Worm (Caenorhabditis elegans) whole organism, midembryonic: ENCODE measurements around the gene rfl-1.

Experiments
- flt-1 ChIP-seq: fragments of 200-800 bp; sonication (Bioruptor generic); IDR thresholded peaks from 2 replicates; pipeline ENCODE4 v1.3.6; 2022; ENCODE audit warnings: missing genetic modification characterization, missing compliant biosample characterization
- klf-2 ChIP-seq: fragments of 200-800 bp; sonication (Bioruptor generic); conservative IDR thresholded peaks from 2 replicates; pipeline ENCODE4 v1.3.6; 2022; ENCODE audit warnings: missing genetic modification reagents, missing genetic modification characterization, missing compliant biosample characterization
- med-1 ChIP-seq: sonication (generic microtip); optimal IDR thresholded peaks from 2 replicates; lab custom pipeline; 2017; ENCODE audit warnings: missing genetic modification characterization, mild to moderate bottlenecking, missing compliant biosample characterization, antibody characterized with exemption, missing genetic modification reagents; ENCODE audit not compliant: insufficient read depth
- ref-1 ChIP-seq: fragments of 200-800 bp; sonication (Bioruptor generic); conservative IDR thresholded peaks from 2 replicates; pipeline ENCODE4 v1.3.6; 2022; ENCODE audit warnings: missing genetic modification reagents, missing genetic modification characterization, missing compliant biosample characterization

DNA sequence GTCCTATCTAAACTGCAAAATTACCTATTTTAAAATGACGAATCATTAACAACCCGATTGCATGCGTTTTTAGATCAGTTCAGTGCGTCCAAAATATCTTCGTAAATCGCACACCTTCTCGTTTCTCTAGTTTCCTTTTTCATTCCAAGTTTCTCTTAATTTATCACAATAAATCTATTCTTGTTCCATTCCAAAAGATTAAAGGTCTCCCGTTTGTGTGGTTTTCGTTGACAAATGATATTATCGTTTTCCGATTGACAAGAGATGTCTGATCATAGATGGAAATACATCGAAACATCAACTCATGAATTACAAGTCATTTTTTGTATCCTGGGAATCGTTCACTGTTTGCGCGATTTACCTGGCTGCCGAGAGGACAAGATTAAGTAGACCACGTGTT is 27.8 kb upstream of the rfl-1 start:
- TF ChIP-seq flt-1 (no peak), med-1 (GFP tag; lab: Kevin White, UChicago) (no peak), klf-2 (no peak), ref-1 (no peak)
